Worm (Caenorhabditis elegans) whole organism, L1 larva: Measurements from ENCODE around the gene R13A1.1.

Source experiments
- C04F5.9 ChIP-seq: sonication (generic microtip); optimal IDR thresholded peaks from 2 replicates; lab custom pipeline; 2016; ENCODE audit warnings: missing genetic modification characterization, missing compliant biosample characterization
- C16A3.4 ChIP-seq: fragments of 150-350 bp; optimal IDR thresholded peaks from 2 replicates; lab custom pipeline; 2014; ENCODE audit warnings: missing biosample characterization, missing genetic modification characterization
- Y116A8C.19 ChIP-seq: sonication (generic microtip); optimal IDR thresholded peaks from 2 replicates; lab custom pipeline; 2016; ENCODE audit warnings: missing compliant biosample characterization, missing genetic modification characterization, borderline replicate concordance
- aha-1 ChIP-seq: fragments of 150-350 bp; optimal IDR thresholded peaks from 2 replicates; lab custom pipeline; 2014; ENCODE audit warnings: missing biosample characterization, missing genetic modification characterization
- aly-2 ChIP-seq: fragments of 150-350 bp; optimal IDR thresholded peaks from 2 replicates; lab custom pipeline; 2014; ENCODE audit warnings: missing biosample characterization, missing genetic modification characterization
- ama-1 ChIP-seq: fragments of 150-350 bp; optimal IDR thresholded peaks from 2 replicates; lab custom pipeline; 2014
- ces-1 ChIP-seq: fragments of 150-350 bp; optimal IDR thresholded peaks from 2 replicates; lab custom pipeline; 2014; ENCODE audit warnings: missing biosample characterization, missing genetic modification reagents, missing genetic modification characterization
- dpl-1 ChIP-seq, 3 experiments: fragments of 150-350 bp in 2 of 3; sonication (generic microtip) in 1 of 3; optimal IDR thresholded peaks; 2 replicates each; lab custom pipeline; 2014 to 2017; ENCODE audit warnings: missing biosample characterization in 3 of 3, missing genetic modification characterization in 3 of 3, missing genetic modification reagents in 3 of 3
- dsc-1 ChIP-seq: sonication (generic microtip); optimal IDR thresholded peaks from 2 replicates; lab custom pipeline; 2016; ENCODE audit warnings: mild to moderate bottlenecking, missing genetic modification characterization, missing compliant biosample characterization
- efl-1 ChIP-seq, 4 experiments: fragments of 150-350 bp; optimal IDR thresholded peaks in 3 of 4; peaks in 1 of 4; 1 replicate in 1 of 4; 2 replicates in 3 of 4; lab custom pipeline; 2014; ENCODE audit warnings: missing biosample characterization in 2 of 4, missing genetic modification characterization in 2 of 4, missing genetic modification reagents in 2 of 4
- efl-3 ChIP-seq: fragments of 200-800 bp; sonication (Bioruptor generic); optimal IDR thresholded peaks from 2 replicates; lab custom pipeline; 2018; ENCODE audit warnings: mild to moderate bottlenecking, missing genetic modification characterization, missing compliant biosample characterization
- egl-27 ChIP-seq, 2 experiments: fragments of 150-350 bp in 1 of 2; sonication (generic microtip); optimal IDR thresholded peaks; 3 replicates each; lab custom pipeline; 2017 to 2018; ENCODE audit warnings: missing biosample characterization in 2 of 2, missing genetic modification characterization in 2 of 2, missing genetic modification reagents in 2 of 2
- elt-2 ChIP-seq: sonication (generic microtip); optimal IDR thresholded peaks from 2 replicates; lab custom pipeline; 2016; ENCODE audit warnings: missing genetic modification characterization, mild to moderate bottlenecking, inconsistent platforms, missing compliant biosample characterization, missing genetic modification reagents
- ets-5 ChIP-seq: fragments of 200-800 bp; sonication (Bioruptor generic); IDR thresholded peaks from 2 replicates; pipeline ENCODE4 v1.3.6; 2022; ENCODE audit warnings: missing genetic modification characterization, missing compliant biosample characterization
- fkh-10 ChIP-seq: sonication (generic microtip); optimal IDR thresholded peaks from 2 replicates; lab custom pipeline; 2017; ENCODE audit warnings: missing biosample characterization, missing genetic modification reagents, missing genetic modification characterization
- fkh-4 ChIP-seq: sonication (generic microtip); optimal IDR thresholded peaks from 2 replicates; lab custom pipeline; 2016; ENCODE audit warnings: missing compliant biosample characterization, missing genetic modification characterization, borderline replicate concordance
- fkh-8 ChIP-seq: sonication (generic microtip); optimal IDR thresholded peaks from 2 replicates; lab custom pipeline; 2016; ENCODE audit warnings: mild to moderate bottlenecking, missing genetic modification characterization, missing compliant biosample characterization
- fos-1 ChIP-seq: fragments of 150-350 bp; optimal IDR thresholded peaks from 2 replicates; lab custom pipeline; 2014; ENCODE audit warnings: missing biosample characterization, missing genetic modification characterization
- grh-1 ChIP-seq: fragments of 200-800 bp; sonication (Bioruptor generic); IDR thresholded peaks from 2 replicates; pipeline ENCODE4 v1.3.6; 2022; ENCODE audit warnings: missing genetic modification reagents, missing genetic modification characterization, missing compliant biosample characterization
- hlh-17 ChIP-seq: fragments of 200-800 bp; sonication (Bioruptor generic); optimal IDR thresholded peaks from 2 replicates; lab custom pipeline; 2018; ENCODE audit warnings: missing genetic modification characterization, mild to moderate bottlenecking, missing compliant biosample characterization, moderate library complexity, borderline replicate concordance
- hpl-2 ChIP-seq: fragments of 150-350 bp; optimal IDR thresholded peaks from 2 replicates; lab custom pipeline; 2014; ENCODE audit warnings: missing biosample characterization, missing genetic modification reagents, missing genetic modification characterization
- irx-1 ChIP-seq: sonication (generic microtip); optimal IDR thresholded peaks from 2 replicates; lab custom pipeline; 2016; ENCODE audit warnings: missing genetic modification characterization, missing compliant biosample characterization
- isw-1 ChIP-seq: fragments of 200-800 bp; sonication (Bioruptor generic); IDR thresholded peaks from 2 replicates; pipeline ENCODE4 v1.3.6; 2022; ENCODE audit warnings: missing genetic modification characterization, missing compliant biosample characterization
- lin-14 ChIP-seq: fragments of 200-800 bp; sonication (Bioruptor generic); optimal IDR thresholded peaks from 2 replicates; lab custom pipeline; 2018; ENCODE audit warnings: mild to moderate bottlenecking, missing genetic modification characterization, moderate library complexity, missing compliant biosample characterization
- lin-15B ChIP-seq: fragments of 150-350 bp; sonication (generic microtip); optimal IDR thresholded peaks from 3 replicates; lab custom pipeline; 2014; ENCODE audit warnings: missing biosample characterization, missing genetic modification characterization
- lin-35 ChIP-seq, 2 experiments: fragments of 150-350 bp; optimal IDR thresholded peaks; 2 replicates each; lab custom pipeline; 2014; ENCODE audit warnings: missing biosample characterization in 2 of 2, missing genetic modification characterization in 2 of 2, missing genetic modification reagents in 2 of 2
- lsy-2 ChIP-seq, 2 experiments: fragments of 150-350 bp; optimal IDR thresholded peaks; 2 replicates each; lab custom pipeline; 2014; ENCODE audit warnings: missing biosample characterization in 2 of 2, missing genetic modification characterization in 2 of 2
- mab-9 ChIP-seq: fragments of 200-800 bp; sonication (Bioruptor generic); IDR thresholded peaks from 2 replicates; pipeline ENCODE4 v1.3.6; 2022; ENCODE audit warnings: missing genetic modification reagents, missing genetic modification characterization, missing compliant biosample characterization
- mdl-1 ChIP-seq, 2 experiments: fragments of 150-350 bp; optimal IDR thresholded peaks; 2 replicates each; lab custom pipeline; 2014 to 2017; ENCODE audit warnings: missing biosample characterization in 2 of 2, missing genetic modification characterization in 2 of 2, inconsistent platforms in 1 of 2
- mef-2 ChIP-seq: fragments of 150-350 bp; optimal IDR thresholded peaks from 2 replicates; lab custom pipeline; 2014; ENCODE audit warnings: missing biosample characterization, missing genetic modification characterization
- mep-1 ChIP-seq: fragments of 150-350 bp; optimal IDR thresholded peaks from 2 replicates; lab custom pipeline; 2014; ENCODE audit warnings: missing biosample characterization, missing genetic modification characterization
- nhr-12 ChIP-seq: sonication (generic microtip); optimal IDR thresholded peaks from 2 replicates; lab custom pipeline; 2017; ENCODE audit warnings: missing biosample characterization, missing genetic modification characterization
- nhr-237 ChIP-seq: fragments of 150-350 bp; optimal IDR thresholded peaks from 2 replicates; lab custom pipeline; 2014; ENCODE audit warnings: missing biosample characterization, missing genetic modification characterization
- nhr-28 ChIP-seq: fragments of 150-350 bp; optimal IDR thresholded peaks from 2 replicates; lab custom pipeline; 2014; ENCODE audit warnings: missing biosample characterization, missing genetic modification characterization
- nhr-47 ChIP-seq: sonication (generic microtip); optimal IDR thresholded peaks from 2 replicates; lab custom pipeline; 2016; ENCODE audit warnings: mild to moderate bottlenecking, missing genetic modification characterization, moderate library complexity, missing compliant biosample characterization
- nhr-71 ChIP-seq: sonication (generic microtip); optimal IDR thresholded peaks from 2 replicates; lab custom pipeline; 2016; ENCODE audit warnings: mild to moderate bottlenecking, missing genetic modification characterization, moderate library complexity, missing compliant biosample characterization
- nhr-76 ChIP-seq: sonication (generic microtip); optimal IDR thresholded peaks from 2 replicates; lab custom pipeline; 2017; ENCODE audit warnings: missing biosample characterization, missing genetic modification characterization
- nhr-77 ChIP-seq: fragments of 150-350 bp; optimal IDR thresholded peaks from 2 replicates; lab custom pipeline; 2014; ENCODE audit warnings: missing biosample characterization, missing genetic modification characterization
- nhr-84 ChIP-seq: sonication (generic microtip); optimal IDR thresholded peaks from 2 replicates; lab custom pipeline; 2017; ENCODE audit warnings: missing biosample characterization, missing genetic modification characterization
- nhr-85 ChIP-seq: sonication (generic microtip); peaks from one replicate; lab custom pipeline; 2016; ENCODE audit warnings: missing genetic modification characterization, inconsistent platforms, missing compliant biosample characterization
- nhr-90 ChIP-seq: sonication (generic microtip); optimal IDR thresholded peaks from 2 replicates; lab custom pipeline; 2016; ENCODE audit warnings: mild to moderate bottlenecking, missing genetic modification characterization, missing compliant biosample characterization; ENCODE audit not compliant: poor library complexity
- pag-3 ChIP-seq: sonication (generic microtip); optimal IDR thresholded peaks from 2 replicates; lab custom pipeline; 2017; ENCODE audit warnings: missing genetic modification characterization, mild to moderate bottlenecking, missing compliant biosample characterization, antibody characterized with exemption, borderline replicate concordance; ENCODE audit not compliant: insufficient read depth
- pqm-1 ChIP-seq: sonication (generic microtip); optimal IDR thresholded peaks from 3 replicates; lab custom pipeline; 2017; ENCODE audit warnings: missing biosample characterization, missing genetic modification characterization
- rnt-1 ChIP-seq: sonication (generic microtip); optimal IDR thresholded peaks from 2 replicates; lab custom pipeline; 2016; ENCODE audit warnings: mild to moderate bottlenecking, missing genetic modification characterization, moderate library complexity, missing compliant biosample characterization
- sox-4 ChIP-seq: sonication (generic microtip); optimal IDR thresholded peaks from 2 replicates; lab custom pipeline; 2016; ENCODE audit warnings: missing genetic modification characterization, missing compliant biosample characterization
- sptf-1 ChIP-seq: fragments of 150-350 bp; optimal IDR thresholded peaks from 2 replicates; lab custom pipeline; 2014; ENCODE audit warnings: missing biosample characterization, missing genetic modification characterization
- sup-37 ChIP-seq: fragments of 200-800 bp; sonication (Bioruptor generic); optimal IDR thresholded peaks from 2 replicates; lab custom pipeline; 2018; ENCODE audit warnings: mild to moderate bottlenecking, missing genetic modification characterization, missing compliant biosample characterization
- swsn-7 ChIP-seq: sonication (generic microtip); optimal IDR thresholded peaks from 2 replicates; lab custom pipeline; 2016; ENCODE audit warnings: missing genetic modification characterization, missing compliant biosample characterization
- tlp-1 ChIP-seq: fragments of 150-350 bp; optimal IDR thresholded peaks from 2 replicates; lab custom pipeline; 2014; ENCODE audit warnings: missing biosample characterization, missing genetic modification characterization
- unc-130 ChIP-seq: fragments of 150-350 bp; optimal IDR thresholded peaks from 2 replicates; lab custom pipeline; 2017; ENCODE audit warnings: missing biosample characterization, missing genetic modification characterization, inconsistent platforms
- unc-62 ChIP-seq: fragments of 150-350 bp; optimal IDR thresholded peaks from 2 replicates; lab custom pipeline; 2014; ENCODE audit warnings: missing biosample characterization, missing genetic modification reagents, missing genetic modification characterization
- xbp-1 ChIP-seq: sonication (generic microtip); optimal IDR thresholded peaks from 2 replicates; lab custom pipeline; 2016; ENCODE audit warnings: missing genetic modification characterization, missing compliant biosample characterization
- zag-1 ChIP-seq: fragments of 150-350 bp; optimal IDR thresholded peaks from 2 replicates; lab custom pipeline; 2014; ENCODE audit warnings: missing biosample characterization, missing genetic modification characterization
- ztf-4 ChIP-seq: fragments of 150-350 bp; optimal IDR thresholded peaks from 2 replicates; lab custom pipeline; 2014; ENCODE audit warnings: missing biosample characterization, missing genetic modification characterization

R13A1.1 gene

DNA sequence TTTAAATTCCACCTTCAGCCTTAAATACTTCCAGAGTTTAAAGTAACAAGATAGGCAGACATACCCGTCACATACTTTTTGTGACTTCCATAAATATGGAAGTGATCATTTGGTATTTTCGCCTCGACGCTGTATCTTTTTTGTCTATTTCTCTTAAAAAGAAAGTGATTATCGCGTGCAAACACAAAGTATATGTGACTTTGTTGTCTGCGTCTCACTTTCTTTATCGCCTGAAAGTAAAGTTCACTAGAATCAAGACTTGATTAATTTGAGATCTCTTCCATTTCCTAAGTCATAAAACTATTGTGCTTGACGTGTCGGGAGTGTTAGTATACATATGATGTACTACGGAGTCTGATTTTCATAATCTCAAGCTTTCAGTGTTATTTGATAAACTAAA, 38.4 kb downstream of the R13A1.1 start, which contains the start of gene C06E4.6 (continued):
- no peak for TF ChIP-seq ces-1 (GFP tag; lab: Kevin White, UChicago)
- TF ChIP-seq lin-15B (tag; lab: Kevin White, UChicago), result no peak
- TF ChIP-seq mef-2 (tag; lab: Kevin White, UChicago), result no peak
- peak; percentile 28 to 40 for TF ChIP-seq efl-1 (optimal IDR thresholded peaks at IDR 0.05; lab: Kevin White, UChicago)
- TF ChIP-seq efl-1 (GFP tag; optimal IDR thresholded peaks at IDR 0.05 in 1 of 2; lab: Kevin White, UChicago), result peak in 1 of 2 experiments; percentile 12
- no peak for TF ChIP-seq hlh-17 (GFP tag; lab: Kevin White, UChicago)
- TF ChIP-seq irx-1, result no peak
- no peak for TF ChIP-seq sox-4 (tag; lab: Kevin White, UChicago)
- TF ChIP-seq rnt-1 (tag; lab: Kevin White, UChicago), result peak; percentile 19
- TF ChIP-seq grh-1 (GFP tag; lab: Robert Waterston, UW), result no peak
- TF ChIP-seq nhr-47 (tag; lab: Kevin White, UChicago), result peak; percentile 11
- no peak for TF ChIP-seq nhr-76
- TF ChIP-seq nhr-84 (tag; lab: Kevin White, UChicago), result no peak
- TF ChIP-seq sup-37, result no peak
- no peak for TF ChIP-seq swsn-7 (tag; lab: Kevin White, UChicago)
- TF ChIP-seq ama-1 (lab: Kevin White, UChicago), result no peak
- no peak for TF ChIP-seq sptf-1
- peak in 1 of 2 experiments; percentile 34 for TF ChIP-seq lin-35 (GFP tag; optimal IDR thresholded peaks at IDR 0.05; lab: Kevin White, UChicago)
- TF ChIP-seq egl-27 (tag; optimal IDR thresholded peaks at IDR 0.05; lab: Kevin White, UChicago), result no peak
- no peak for TF ChIP-seq ets-5 (GFP tag; lab: Robert Waterston, UW)
- no peak for TF ChIP-seq tlp-1 (tag; lab: Kevin White, UChicago)
- no peak for TF ChIP-seq ztf-4 (tag; lab: Kevin White, UChicago)
- TF ChIP-seq lin-14 (GFP tag; lab: Kevin White, UChicago), result peak; percentile 77
- TF ChIP-seq mab-9 (GFP tag; lab: Robert Waterston, UW), result no peak
- peak; percentile 50 for TF ChIP-seq nhr-71 (tag; lab: Kevin White, UChicago)
- no peak for TF ChIP-seq lsy-2 (tag; optimal IDR thresholded peaks at IDR 0.05; lab: Kevin White, UChicago)
- no peak for TF ChIP-seq hpl-2 (GFP tag; lab: Kevin White, UChicago)
- TF ChIP-seq efl-3, result no peak
- peak; percentile 10 for TF ChIP-seq elt-2 (tag; lab: Kevin White, UChicago)
- TF ChIP-seq C16A3.4 (tag; lab: Kevin White, UChicago), result no peak
- TF ChIP-seq nhr-237 (tag; lab: Kevin White, UChicago), result peak; percentile 18
- TF ChIP-seq pag-3 (tag; lab: Kevin White, UChicago), result no peak
- TF ChIP-seq fos-1 (tag; lab: Kevin White, UChicago), result no peak
- TF ChIP-seq nhr-85 (tag; lab: Kevin White, UChicago), result peak; percentile 70
- no peak for TF ChIP-seq C04F5.9 (tag; lab: Kevin White, UChicago)
- no peak for TF ChIP-seq fkh-10 (GFP tag; lab: Kevin White, UChicago)
- no peak for TF ChIP-seq aly-2 (tag; lab: Kevin White, UChicago)
- TF ChIP-seq mdl-1 (tag; optimal IDR thresholded peaks at IDR 0.05; lab: Kevin White, UChicago), result no peak
- no peak for TF ChIP-seq nhr-90 (tag; lab: Kevin White, UChicago)
- no peak for TF ChIP-seq zag-1 (tag; lab: Kevin White, UChicago)
- TF ChIP-seq fkh-8 (tag; lab: Kevin White, UChicago), result peak; percentile 43
- no peak for TF ChIP-seq pqm-1 (tag; lab: Kevin White, UChicago)
- peak; percentile 52 for TF ChIP-seq dsc-1
- TF ChIP-seq Y116A8C.19 (tag; lab: Kevin White, UChicago), result no peak
- no peak for TF ChIP-seq nhr-77 (tag; lab: Kevin White, UChicago)
- TF ChIP-seq nhr-12 (tag; lab: Kevin White, UChicago), result no peak
- no peak for TF ChIP-seq isw-1
- TF ChIP-seq aha-1 (tag; lab: Kevin White, UChicago), result no peak
- TF ChIP-seq fkh-4 (tag; lab: Kevin White, UChicago), result no peak
- no peak for TF ChIP-seq xbp-1 (tag; lab: Kevin White, UChicago)
- no peak for TF ChIP-seq unc-62 (GFP tag; lab: Kevin White, UChicago)
- no peak for TF ChIP-seq nhr-28
- TF ChIP-seq unc-130 (tag; lab: Kevin White, UChicago), result no peak
- TF ChIP-seq mep-1 (tag; lab: Kevin White, UChicago), result no peak
- TF ChIP-seq dpl-1 (GFP tag; optimal IDR thresholded peaks at IDR 0.05; lab: Kevin White, UChicago), result no peak
